Fruit fly (Drosophila melanogaster) whole organism, embryonic: ENCODE data around the gene Prx4.

Experiments
- Bdp1 ChIP-seq: fragments of 200-800 bp; sonication (Bioruptor generic); optimal IDR thresholded peaks from 3 replicates; lab custom pipeline; 2016; ENCODE audit warnings: missing biosample characterization, missing genetic modification characterization
- CG13624 ChIP-seq: fragments of 200-800 bp; sonication (Bioruptor generic); optimal IDR thresholded peaks from 2 replicates; lab custom pipeline; 2016; ENCODE audit warnings: missing biosample characterization, missing genetic modification characterization
- CG13894 ChIP-seq: fragments of 200-800 bp; sonication (Bioruptor generic); optimal IDR thresholded peaks from 3 replicates; lab custom pipeline; 2018; ENCODE audit warnings: missing biosample characterization, mild to moderate bottlenecking, missing genetic modification characterization, moderate library complexity
- CG16779 ChIP-seq: fragments of 200-800 bp; sonication (Bioruptor generic); IDR thresholded peaks from 2 replicates; pipeline ENCODE4 v1.3.6; 2022; ENCODE audit warnings: missing biosample characterization, missing genetic modification characterization
- CG16815 ChIP-seq: fragments of 200-800 bp; sonication (Bioruptor generic); optimal IDR thresholded peaks from 3 replicates; lab custom pipeline; 2017; ENCODE audit warnings: missing biosample characterization, mild to moderate bottlenecking, missing genetic modification characterization
- CG17829 ChIP-seq: fragments of 200-800 bp; optimal IDR thresholded peaks from 2 replicates; lab custom pipeline; 2019; ENCODE audit warnings: missing biosample characterization, mild to moderate bottlenecking, missing genetic modification characterization, moderate library complexity
- CG18011 ChIP-seq: fragments of 200-800 bp; sonication (Bioruptor generic); optimal IDR thresholded peaks from 2 replicates; lab custom pipeline; 2017; ENCODE audit warnings: missing biosample characterization, missing genetic modification characterization, mild to moderate bottlenecking, moderate library complexity, missing genotype
- CG18619 ChIP-seq: fragments of 200-800 bp; sonication (Bioruptor generic); optimal IDR thresholded peaks from 3 replicates; lab custom pipeline; 2017; ENCODE audit warnings: missing biosample characterization, mild to moderate bottlenecking, missing genetic modification characterization
- CG2116 ChIP-seq: fragments of 200-800 bp; sonication (Bioruptor generic); optimal IDR thresholded peaks from 3 replicates; lab custom pipeline; 2018; ENCODE audit warnings: missing biosample characterization, mild to moderate bottlenecking, missing genetic modification characterization
- CG2202 ChIP-seq: fragments of 200-800 bp; sonication (Bioruptor generic); optimal IDR thresholded peaks from 2 replicates; lab custom pipeline; 2018; ENCODE audit warnings: missing biosample characterization, mild to moderate bottlenecking, missing genetic modification characterization
- CG3065 ChIP-seq: fragments of 200-800 bp; sonication (Bioruptor generic); optimal IDR thresholded peaks from 2 replicates; lab custom pipeline; 2016; ENCODE audit warnings: missing biosample characterization, missing genetic modification characterization
- CG31365 ChIP-seq: fragments of 200-800 bp; sonication (Bioruptor generic); optimal IDR thresholded peaks from 2 replicates; lab custom pipeline; 2018; ENCODE audit warnings: missing biosample characterization, mild to moderate bottlenecking, missing genetic modification characterization
- CG31441 ChIP-seq: fragments of 200-800 bp; sonication (Bioruptor generic); IDR thresholded peaks from 2 replicates; pipeline ENCODE4 v1.3.6; 2022; ENCODE audit warnings: missing biosample characterization, missing genetic modification characterization
- CG4707 ChIP-seq: fragments of 200-800 bp; sonication (Bioruptor generic); optimal IDR thresholded peaks from 2 replicates; lab custom pipeline; 2018; ENCODE audit warnings: missing biosample characterization, mild to moderate bottlenecking, missing genetic modification characterization, moderate library complexity
- CG4820 ChIP-seq: fragments of 200-800 bp; sonication (Bioruptor generic); optimal IDR thresholded peaks from 3 replicates; lab custom pipeline; 2016; ENCODE audit warnings: missing biosample characterization, missing genetic modification characterization
- CG5953 ChIP-seq: fragments of 200-800 bp; sonication (Bioruptor generic); IDR thresholded peaks from 2 replicates; pipeline ENCODE4 v1.3.6; 2022; ENCODE audit warnings: missing biosample characterization, missing genetic modification characterization
- CG6175 ChIP-seq: fragments of 200-800 bp; sonication (Bioruptor generic); IDR thresholded peaks from 3 replicates; pipeline ENCODE4 v1.3.6; 2022; ENCODE audit warnings: missing biosample characterization, missing genetic modification characterization
- CG6683 ChIP-seq: fragments of 200-800 bp; sonication (Bioruptor generic); optimal IDR thresholded peaks from 2 replicates; lab custom pipeline; 2017; ENCODE audit warnings: missing biosample characterization, mild to moderate bottlenecking, missing genetic modification characterization, missing genetic modification reagents
- CG7839 ChIP-seq: fragments of 200-800 bp; sonication (Bioruptor generic); optimal IDR thresholded peaks from 3 replicates; lab custom pipeline; 2018; ENCODE audit warnings: missing biosample characterization, mild to moderate bottlenecking, missing genetic modification characterization, moderate library complexity
- CG7928 ChIP-seq: fragments of 200-800 bp; sonication (Bioruptor generic); optimal IDR thresholded peaks from 2 replicates; lab custom pipeline; 2017; ENCODE audit warnings: missing biosample characterization, mild to moderate bottlenecking, missing genetic modification characterization
- CG8290 ChIP-seq, 3 experiments: fragments of 200-800 bp; sonication (Bioruptor generic); optimal IDR thresholded peaks; 2 replicates each; lab custom pipeline; 2016 to 2019; ENCODE audit warnings: missing biosample characterization in 3 of 3, missing genetic modification characterization in 3 of 3, mild to moderate bottlenecking in 2 of 3, moderate library complexity in 1 of 3
- CG8388 ChIP-seq: fragments of 200-800 bp; sonication (Bioruptor generic); optimal IDR thresholded peaks from 2 replicates; lab custom pipeline; 2019; ENCODE audit warnings: missing biosample characterization, mild to moderate bottlenecking, missing genetic modification characterization, moderate library complexity
- CG8924 ChIP-seq: fragments of 200-800 bp; optimal IDR thresholded peaks from 3 replicates; lab custom pipeline; 2019; ENCODE audit warnings: missing biosample characterization, mild to moderate bottlenecking, missing genetic modification characterization, moderate library complexity
- CG9215 ChIP-seq: fragments of 200-800 bp; sonication (Bioruptor generic); IDR thresholded peaks from 2 replicates; pipeline ENCODE4 v1.3.6; 2022; ENCODE audit warnings: missing biosample characterization, missing genetic modification characterization
- CHES-1-like ChIP-seq: fragments of 200-800 bp; sonication (Bioruptor generic); optimal IDR thresholded peaks from 2 replicates; lab custom pipeline; 2016; ENCODE audit warnings: missing biosample characterization, missing genetic modification characterization
- CoRest ChIP-seq: fragments of 200-800 bp; sonication (Bioruptor generic); optimal IDR thresholded peaks from 3 replicates; lab custom pipeline; 2018; ENCODE audit warnings: missing biosample characterization, mild to moderate bottlenecking, missing genetic modification characterization, moderate library complexity
- Dad ChIP-seq: fragments of 200-800 bp; sonication (Bioruptor generic); optimal IDR thresholded peaks from 3 replicates; lab custom pipeline; 2016; ENCODE audit warnings: missing biosample characterization, missing genetic modification characterization
- E2f2 ChIP-seq: fragments of 200-800 bp; sonication (Bioruptor generic); IDR thresholded peaks from 2 replicates; pipeline ENCODE4 v1.3.6; 2022; ENCODE audit warnings: missing biosample characterization, missing genetic modification characterization
- Eip74EF ChIP-seq, 2 experiments: fragments of 200-800 bp in 1 of 2; fragments of >200 bp in 1 of 2; sonication (Bioruptor generic) in 1 of 2; optimal IDR thresholded peaks; 2 replicates each; lab custom pipeline; 2017 to 2019; ENCODE audit warnings: missing biosample characterization in 2 of 2, missing genetic modification characterization in 2 of 2, mild to moderate bottlenecking in 1 of 2, moderate library complexity in 1 of 2
- H2.0 ChIP-seq: fragments of 200-800 bp; sonication (Bioruptor generic); IDR thresholded peaks from 2 replicates; pipeline ENCODE4 v1.3.6; 2022; ENCODE audit warnings: missing biosample characterization, missing genetic modification characterization
- Hmr ChIP-seq: fragments of 200-800 bp; sonication (Bioruptor generic); optimal IDR thresholded peaks from 3 replicates; lab custom pipeline; 2017; ENCODE audit warnings: mild to moderate bottlenecking, missing biosample characterization, missing genetic modification reagents, missing genetic modification characterization
- Hmx ChIP-seq: fragments of 200-800 bp; sonication (Bioruptor generic); optimal IDR thresholded peaks from 2 replicates; lab custom pipeline; 2016; ENCODE audit warnings: missing biosample characterization, missing genetic modification characterization
- Hsf ChIP-seq: fragments of 200-800 bp; sonication (Bioruptor generic); optimal IDR thresholded peaks from 3 replicates; lab custom pipeline; 2016; ENCODE audit warnings: missing biosample characterization, missing genetic modification characterization
- Optix ChIP-seq: fragments of 200-800 bp; sonication (Bioruptor generic); IDR thresholded peaks from 3 replicates; pipeline ENCODE4 v1.3.6; 2022; ENCODE audit warnings: missing biosample characterization, missing genetic modification characterization
- Spps ChIP-seq: fragments of 200-800 bp; sonication (Bioruptor generic); optimal IDR thresholded peaks from 2 replicates; lab custom pipeline; 2018; ENCODE audit warnings: missing biosample characterization, mild to moderate bottlenecking, missing genetic modification characterization
- Sry-δ ChIP-seq: fragments of 200-800 bp; sonication (Bioruptor generic); optimal IDR thresholded peaks from 2 replicates; lab custom pipeline; 2016; ENCODE audit warnings: missing biosample characterization, missing genetic modification characterization
- Tbp ChIP-seq: fragments of >200 bp; optimal IDR thresholded peaks from 2 replicates; lab custom pipeline; 2018; ENCODE audit warnings: missing biosample characterization, missing genetic modification characterization
- Xrp1 ChIP-seq: fragments of 200-800 bp; sonication (Bioruptor generic); IDR thresholded peaks from 2 replicates; pipeline ENCODE4 v1.3.6; 2022; ENCODE audit warnings: missing biosample characterization, missing genetic modification characterization
- amos ChIP-seq: fragments of 200-800 bp; sonication (Bioruptor generic); IDR thresholded peaks from 2 replicates; pipeline ENCODE4 v1.3.6; 2022; ENCODE audit warnings: missing biosample characterization, missing genetic modification characterization; ENCODE audit not compliant: partially characterized antibody
- eve ChIP-seq, 2 experiments: fragments of >200 bp; optimal IDR thresholded peaks; 2 replicates each; lab custom pipeline; 2017; ENCODE audit warnings: missing biosample characterization in 2 of 2, missing genetic modification characterization in 2 of 2
- gem ChIP-seq: fragments of 200-800 bp; sonication (Bioruptor generic); optimal IDR thresholded peaks from 2 replicates; lab custom pipeline; 2019; ENCODE audit warnings: missing biosample characterization, mild to moderate bottlenecking, missing genetic modification characterization, moderate library complexity
- ind ChIP-seq: fragments of 200-800 bp; sonication (Bioruptor generic); optimal IDR thresholded peaks from 3 replicates; lab custom pipeline; 2016; ENCODE audit warnings: missing biosample characterization, missing genetic modification characterization
- ken ChIP-seq: fragments of 200-800 bp; sonication (Bioruptor generic); IDR thresholded peaks from 3 replicates; pipeline ENCODE4 v1.3.6; 2022; ENCODE audit warnings: missing biosample characterization, missing genetic modification characterization
- lmd ChIP-seq: fragments of 200-800 bp; sonication (Bioruptor generic); IDR thresholded peaks from 2 replicates; pipeline ENCODE4 v1.3.6; 2022; ENCODE audit warnings: missing biosample characterization, missing genetic modification characterization
- lov ChIP-seq, 2 experiments: fragments of 200-800 bp in 1 of 2; fragments of >200 bp in 1 of 2; sonication (Bioruptor generic) in 1 of 2; IDR thresholded peaks in 1 of 2; optimal IDR thresholded peaks in 1 of 2; 2 replicates in 1 of 2; 3 replicates in 1 of 2; pipeline versions ENCODE4 v1.3.6 to Lab custom; 2017 to 2022; ENCODE audit warnings: missing biosample characterization in 1 of 2, missing genetic modification characterization in 1 of 2
- mirr ChIP-seq: fragments of 200-800 bp; sonication (Bioruptor generic); optimal IDR thresholded peaks from 3 replicates; lab custom pipeline; 2018; ENCODE audit warnings: missing biosample characterization, mild to moderate bottlenecking, missing genetic modification characterization
- oc ChIP-seq: fragments of 200-800 bp; sonication (Bioruptor generic); optimal IDR thresholded peaks from 2 replicates; lab custom pipeline; 2018; ENCODE audit warnings: missing biosample characterization, mild to moderate bottlenecking, missing genetic modification characterization, moderate library complexity
- psq ChIP-seq: fragments of 200-800 bp; sonication (Bioruptor generic); optimal IDR thresholded peaks from 2 replicates; lab custom pipeline; 2017; ENCODE audit warnings: missing biosample characterization, missing genetic modification characterization
- slp2 ChIP-seq: fragments of 200-800 bp; sonication (Bioruptor generic); optimal IDR thresholded peaks from 2 replicates; lab custom pipeline; 2016; ENCODE audit warnings: missing biosample characterization, missing genetic modification characterization
- tio ChIP-seq: fragments of 200-800 bp; sonication (Bioruptor generic); optimal IDR thresholded peaks from 2 replicates; lab custom pipeline; 2017; ENCODE audit warnings: missing biosample characterization, missing genetic modification characterization, inconsistent platforms

The Prx4 gene

dm6 chr3L:3077568-3078107, 35.5 kb downstream of the Prx4 start (continued):
- peak; percentile 44; the same call in 1 of the 2 replicates for TF ChIP-seq amos
- no peak for TF ChIP-seq ken (GFP tag; lab: Robert Waterston, UW)
- TF ChIP-seq oc = peak; percentile 80
- TF ChIP-seq Hmx (GFP tag; lab: Kevin White, UChicago) = no peak
- peak; percentile 63 for TF ChIP-seq psq (GFP tag; lab: Kevin White, UChicago)
- TF ChIP-seq H2.0 (GFP tag; lab: Robert Waterston, UW) = no peak
- peak; percentile 54 for TF ChIP-seq E2f2 (GFP tag; lab: Robert Waterston, UW)
- no peak for TF ChIP-seq CG16779 (GFP tag; lab: Robert Waterston, UW)
- TF ChIP-seq CG9215 = no peak
- no peak for TF ChIP-seq CG8388
- TF ChIP-seq CG8290 (GFP tag; optimal IDR thresholded peaks at IDR 0.05; lab: Kevin White, UChicago) = no peak
- TF ChIP-seq CG8290 (tag; optimal IDR thresholded peaks at IDR 0.05; lab: Kevin White, UChicago) = peak in 1 of 2 experiments; percentile 84
- no peak for TF ChIP-seq Sry-δ
- no peak for TF ChIP-seq CG16815 (GFP tag; lab: Kevin White, UChicago)
- TF ChIP-seq CG31365 = peak; percentile 58
- TF ChIP-seq Tbp (GFP tag; lab: Kevin White, UChicago) = no peak
- TF ChIP-seq CG7928 (GFP tag; lab: Kevin White, UChicago) = no peak
- TF ChIP-seq tio = no peak
- peak; percentile 84 for TF ChIP-seq mirr (GFP tag; lab: Kevin White, UChicago)
- peak; percentile 2 for TF ChIP-seq CG18011 (GFP tag; lab: Kevin White, UChicago)
- TF ChIP-seq CoRest = no peak
- no peak for TF ChIP-seq lov (optimal IDR thresholded peaks at IDR 0.05; lab: Kevin White, UChicago)
- peak; percentile 73; the same call in 1 of the 3 replicates for TF ChIP-seq lov (GFP tag; IDR thresholded peaks at IDR 0.05; lab: Robert Waterston, UW)
- no peak for TF ChIP-seq CG2116 (GFP tag; lab: Kevin White, UChicago)
- peak; percentile 61 for TF ChIP-seq CG13894
- no peak for TF ChIP-seq CG6683 (GFP tag; lab: Kevin White, UChicago)
- TF ChIP-seq CG18619 = peak; percentile 45
- TF ChIP-seq ind = no peak
- TF ChIP-seq Spps = no peak
- TF ChIP-seq Dad (GFP tag; lab: Kevin White, UChicago) = no peak
- TF ChIP-seq CG31441 (GFP tag; lab: Robert Waterston, UW) = no peak
- no peak for TF ChIP-seq CG7839 (tag; lab: Kevin White, UChicago)
- peak; percentile 7 for TF ChIP-seq gem (tag; lab: Kevin White, UChicago)
- no peak for TF ChIP-seq CG4820 (GFP tag; lab: Kevin White, UChicago)
- no peak for TF ChIP-seq lmd
- no peak for TF ChIP-seq CG4707 (GFP tag; lab: Kevin White, UChicago)
- TF ChIP-seq Bdp1 (GFP tag; lab: Kevin White, UChicago) = no peak
- TF ChIP-seq Optix (GFP tag; lab: Robert Waterston, UW) = no peak
- TF ChIP-seq CG3065 = no peak
- no peak for TF ChIP-seq CG8924 (tag; lab: Kevin White, UChicago)
- no peak for TF ChIP-seq Hsf (GFP tag; lab: Kevin White, UChicago)
- TF ChIP-seq Hmr = peak; percentile 63
- no peak for TF ChIP-seq CG2202
- peak; percentile 26; the same call in 1 of the 2 replicates for TF ChIP-seq Xrp1
- TF ChIP-seq Eip74EF (GFP tag; optimal IDR thresholded peaks at IDR 0.05; lab: Kevin White, UChicago) = peak in 1 of 2 experiments; percentile 44
- TF ChIP-seq CG13624 (GFP tag; lab: Kevin White, UChicago) = peak; percentile 23
- TF ChIP-seq eve (GFP tag; optimal IDR thresholded peaks at IDR 0.05; lab: Kevin White, UChicago) = peak in 1 of 2 experiments; percentile 51
- peak; percentile 63 for TF ChIP-seq CHES-1-like (GFP tag; lab: Kevin White, UChicago)
- TF ChIP-seq slp2 = peak; percentile 31
- TF ChIP-seq CG5953 (GFP tag; lab: Robert Waterston, UW) = 0 out of 2 replicates have a peak, but pooled peaks have one; percentile 8
- no peak for TF ChIP-seq CG6175 (GFP tag; lab: Robert Waterston, UW)
- no peak for TF ChIP-seq CG17829 (tag; lab: Kevin White, UChicago)
